Worm (Caenorhabditis elegans) whole organism, L4 larva: Measurements from ENCODE around the gene T05A7.7.

Experiments used
- D1046.2 ChIP-seq: fragments of 200-800 bp; sonication (Bioruptor generic); IDR thresholded peaks from 2 replicates; pipeline ENCODE4 v1.3.6; 2022; ENCODE audit warnings: missing genetic modification characterization, missing compliant biosample characterization
- R02D3.7 ChIP-seq: fragments of 150-350 bp; sonication (generic microtip); optimal IDR thresholded peaks from 3 replicates; lab custom pipeline; 2014; ENCODE audit warnings: missing biosample characterization, missing genetic modification characterization
- T20F7.1 ChIP-seq: fragments of 200-800 bp; sonication (Bioruptor generic); optimal IDR thresholded peaks from 2 replicates; lab custom pipeline; 2018; ENCODE audit warnings: mild to moderate bottlenecking, missing genetic modification characterization, missing compliant biosample characterization
- ZK337.2 ChIP-seq: fragments of 200-800 bp; sonication (Bioruptor generic); IDR thresholded peaks from 2 replicates; pipeline ENCODE4 v1.3.6; 2022; ENCODE audit warnings: missing genetic modification reagents, missing genetic modification characterization, missing compliant biosample characterization
- ZK546.5 ChIP-seq, 2 experiments: sonication (generic microtip); optimal IDR thresholded peaks; 2 replicates each; lab custom pipeline; 2017; ENCODE audit warnings: missing biosample characterization in 2 of 2, missing genetic modification characterization in 2 of 2
- aha-1 ChIP-seq: fragments of 150-350 bp; peaks from one replicate; lab custom pipeline; 2014; ENCODE audit warnings: missing biosample characterization, missing genetic modification characterization
- ceh-82 ChIP-seq: sonication (generic microtip); optimal IDR thresholded peaks from 2 replicates; lab custom pipeline; 2017; ENCODE audit warnings: missing biosample characterization, missing genetic modification characterization
- cey-2 ChIP-seq: sonication (generic microtip); optimal IDR thresholded peaks from 3 replicates; lab custom pipeline; 2017; ENCODE audit warnings: missing genetic modification characterization, mild to moderate bottlenecking, missing compliant biosample characterization, antibody characterized with exemption, borderline replicate concordance; ENCODE audit not compliant: insufficient read depth
- daf-12 ChIP-seq: fragments of 150-350 bp; optimal IDR thresholded peaks from 2 replicates; lab custom pipeline; 2014; ENCODE audit warnings: missing biosample characterization, missing genetic modification reagents, missing genetic modification characterization
- daf-16 ChIP-seq, 3 experiments: sonication (generic microtip); optimal IDR thresholded peaks; 2 replicates each; lab custom pipeline; 2016 to 2017; ENCODE audit warnings: missing genetic modification characterization in 3 of 3, missing genetic modification reagents in 3 of 3, mild to moderate bottlenecking in 2 of 3, missing compliant biosample characterization in 2 of 3, missing biosample characterization in 1 of 3, moderate library complexity in 1 of 3
- daf-19 ChIP-seq: fragments of 200-800 bp; sonication (Bioruptor generic); conservative IDR thresholded peaks from 2 replicates; pipeline ENCODE4 v1.3.6; 2022; ENCODE audit warnings: missing genetic modification characterization, missing compliant biosample characterization
- dmd-6 ChIP-seq: fragments of 200-800 bp; sonication (Bioruptor generic); IDR thresholded peaks from 2 replicates; pipeline ENCODE4 v1.3.6; 2022; ENCODE audit warnings: missing genetic modification reagents, missing genetic modification characterization, missing compliant biosample characterization
- dmd-8 ChIP-seq: fragments of 200-800 bp; sonication (Bioruptor generic); IDR thresholded peaks from 2 replicates; pipeline ENCODE4 v1.3.6; 2022; ENCODE audit warnings: missing genetic modification characterization, missing compliant biosample characterization
- dpl-1 ChIP-seq: fragments of 150-350 bp; optimal IDR thresholded peaks from 2 replicates; lab custom pipeline; 2014; ENCODE audit warnings: missing biosample characterization, missing genetic modification reagents, missing genetic modification characterization
- dve-1 ChIP-seq: sonication (generic microtip); optimal IDR thresholded peaks from 2 replicates; lab custom pipeline; 2017; ENCODE audit warnings: antibody characterized with exemption, mild to moderate bottlenecking, missing genetic modification characterization, missing compliant biosample characterization; ENCODE audit not compliant: insufficient read depth
- gei-8 ChIP-seq: fragments of 200-800 bp; sonication (Bioruptor generic); optimal IDR thresholded peaks from 2 replicates; lab custom pipeline; 2018; ENCODE audit warnings: mild to moderate bottlenecking, missing genetic modification characterization, missing compliant biosample characterization
- hif-1 ChIP-seq, 2 experiments: sonication (generic microtip); optimal IDR thresholded peaks; 2 replicates each; lab custom pipeline; 2016 to 2017; ENCODE audit warnings: missing compliant biosample characterization in 2 of 2, missing genetic modification characterization in 2 of 2, missing genetic modification reagents in 2 of 2, missing genotype in 2 of 2, mild to moderate bottlenecking in 1 of 2
- hlh-11 ChIP-seq: fragments of 200-800 bp; sonication (Bioruptor generic); optimal IDR thresholded peaks from 2 replicates; lab custom pipeline; 2018; ENCODE audit warnings: mild to moderate bottlenecking, missing genetic modification characterization, missing compliant biosample characterization
- hlh-30 ChIP-seq: sonication (generic microtip); optimal IDR thresholded peaks from 2 replicates; lab custom pipeline; 2017; ENCODE audit warnings: antibody characterized with exemption, mild to moderate bottlenecking, missing genetic modification characterization, missing compliant biosample characterization; ENCODE audit not compliant: insufficient read depth
- hmg-1.1 ChIP-seq: fragments of 200-800 bp; sonication (Bioruptor generic); IDR thresholded peaks from 2 replicates; pipeline ENCODE4 v1.3.6; 2022; ENCODE audit warnings: missing genetic modification reagents, missing genetic modification characterization, missing compliant biosample characterization
- jun-1 ChIP-seq: fragments of 150-350 bp; optimal IDR thresholded peaks from 2 replicates; lab custom pipeline; 2014; ENCODE audit warnings: missing biosample characterization, missing genetic modification reagents, missing genetic modification characterization
- lin-1 ChIP-seq: fragments of 200-800 bp; sonication (Bioruptor generic); IDR thresholded peaks from 2 replicates; pipeline ENCODE4 v1.3.6; 2022; ENCODE audit warnings: missing genetic modification reagents, missing genetic modification characterization, missing compliant biosample characterization
- lir-3 ChIP-seq: sonication (generic microtip); optimal IDR thresholded peaks from 2 replicates; lab custom pipeline; 2016; ENCODE audit warnings: mild to moderate bottlenecking, missing genetic modification characterization, missing compliant biosample characterization
- madf-9 ChIP-seq: fragments of 200-800 bp; sonication (Bioruptor generic); conservative IDR thresholded peaks from 2 replicates; pipeline ENCODE4 v1.3.6; 2022; ENCODE audit warnings: missing genetic modification reagents, missing genetic modification characterization, missing compliant biosample characterization
- mdl-1 ChIP-seq, 2 experiments: fragments of 150-350 bp in 1 of 2; sonication (generic microtip) in 1 of 2; optimal IDR thresholded peaks; 2 replicates each; lab custom pipeline; 2014 to 2017; ENCODE audit warnings: missing biosample characterization in 2 of 2, missing genetic modification characterization in 2 of 2
- mdt-29 ChIP-seq: fragments of 200-800 bp; sonication (Bioruptor generic); IDR thresholded peaks from 2 replicates; pipeline ENCODE4 v1.3.6; 2022; ENCODE audit warnings: missing genetic modification reagents, missing genetic modification characterization, missing compliant biosample characterization
- mep-1 ChIP-seq: fragments of 150-350 bp; sonication (generic microtip); optimal IDR thresholded peaks from 3 replicates; lab custom pipeline; 2014; ENCODE audit warnings: missing biosample characterization, missing genetic modification characterization
- mxl-3 ChIP-seq: fragments of 200-800 bp; sonication (Bioruptor generic); optimal IDR thresholded peaks from 2 replicates; lab custom pipeline; 2018; ENCODE audit warnings: mild to moderate bottlenecking, missing genetic modification characterization, missing compliant biosample characterization
- nhr-10 ChIP-seq: fragments of 150-350 bp; optimal IDR thresholded peaks from 2 replicates; lab custom pipeline; 2014; ENCODE audit warnings: missing biosample characterization, missing genetic modification characterization
- nhr-102 ChIP-seq: sonication (generic microtip); optimal IDR thresholded peaks from 2 replicates; lab custom pipeline; 2016; ENCODE audit warnings: mild to moderate bottlenecking, missing genetic modification characterization, moderate library complexity, missing compliant biosample characterization
- nhr-11 ChIP-seq: fragments of 150-350 bp; optimal IDR thresholded peaks from 2 replicates; lab custom pipeline; 2014; ENCODE audit warnings: missing biosample characterization, missing genetic modification characterization
- nhr-28 ChIP-seq: fragments of 150-350 bp; optimal IDR thresholded peaks from 2 replicates; lab custom pipeline; 2014; ENCODE audit warnings: missing biosample characterization, missing genetic modification characterization
- nhr-6 ChIP-seq: fragments of 150-350 bp; optimal IDR thresholded peaks from 2 replicates; lab custom pipeline; 2014; ENCODE audit warnings: missing biosample characterization, missing genetic modification characterization
- nhr-76 ChIP-seq: fragments of 150-350 bp; optimal IDR thresholded peaks from 2 replicates; lab custom pipeline; 2014; ENCODE audit warnings: missing biosample characterization, missing genetic modification characterization
- nhr-77 ChIP-seq: fragments of 150-350 bp; optimal IDR thresholded peaks from 2 replicates; lab custom pipeline; 2014; ENCODE audit warnings: missing biosample characterization, missing genetic modification characterization
- php-3 ChIP-seq: fragments of 200-800 bp; sonication (Bioruptor generic); IDR thresholded peaks from 2 replicates; pipeline ENCODE4 v1.3.6; 2022; ENCODE audit warnings: missing genetic modification reagents, missing genetic modification characterization, missing compliant biosample characterization
- pqm-1 ChIP-seq: sonication (generic microtip); optimal IDR thresholded peaks from 2 replicates; lab custom pipeline; 2017; ENCODE audit warnings: missing biosample characterization, missing genetic modification characterization
- spr-1 ChIP-seq: sonication (generic microtip); optimal IDR thresholded peaks from 2 replicates; lab custom pipeline; 2016; ENCODE audit warnings: mild to moderate bottlenecking, missing genetic modification characterization, missing compliant biosample characterization
- spr-3 ChIP-seq: fragments of 200-800 bp; sonication (Bioruptor generic); optimal IDR thresholded peaks from 2 replicates; lab custom pipeline; 2018; ENCODE audit warnings: mild to moderate bottlenecking, missing genetic modification characterization, missing compliant biosample characterization
- tag-97 ChIP-seq: fragments of 200-800 bp; sonication (Bioruptor generic); IDR thresholded peaks from 2 replicates; pipeline ENCODE4 v1.3.6; 2022; ENCODE audit warnings: missing genetic modification characterization, missing compliant biosample characterization
- tra-1 ChIP-seq: fragments of 200-800 bp; sonication (Bioruptor generic); IDR thresholded peaks from 2 replicates; pipeline ENCODE4 v1.3.6; 2022; ENCODE audit warnings: missing genetic modification reagents, missing genetic modification characterization, missing compliant biosample characterization

Gene T05A7.7

ce11 chrII:4681391-4681790 is at the start of gene T05A7.7:
Gene T05A7.7, minus strand, starts transcription at chrII:4681491.
- TF ChIP-seq mdl-1 (tag; optimal IDR thresholded peaks at IDR 0.05; lab: Kevin White, UChicago) (no peak), dmd-8 (GFP tag; lab: Robert Waterston, UW) (no peak), nhr-77 (tag; lab: Kevin White, UChicago) (no peak), tag-97 (GFP tag; lab: Robert Waterston, UW) (no peak), lin-1 (GFP tag; lab: Robert Waterston, UW) (no peak), ZK337.2 (GFP tag; lab: Robert Waterston, UW) (no peak), ceh-82 (tag; lab: Kevin White, UChicago) (no peak), hlh-30 (tag; lab: Kevin White, UChicago) (no peak), R02D3.7 (tag; lab: Kevin White, UChicago) (no peak), gei-8 (GFP tag; lab: Kevin White, UChicago) (no peak), nhr-10 (no peak), nhr-76 (tag; lab: Kevin White, UChicago) (no peak), D1046.2 (no peak), lir-3 (no peak), jun-1 (tag; lab: Kevin White, UChicago) (no peak)

ce11 chrII:4729733-4730132 is 48.4 kb upstream of the T05A7.7 start, which contains the start of gene F41C3.7:
Gene F41C3.7, plus strand, starts transcription at chrII:4730033.
- TF ChIP-seq daf-12 (no peak), dmd-8 (GFP tag; lab: Robert Waterston, UW) (no peak), pqm-1 (tag; lab: Kevin White, UChicago) (no peak), ZK546.5 (tag; optimal IDR thresholded peaks at IDR 0.05; lab: Kevin White, UChicago) (no peak)

ce11 chrII:4728687-4729086 is 47.4 kb upstream of the T05A7.7 start:
- TF ChIP-seq tra-1 (peak; percentile 86), dmd-6 (peak; percentile 89), nhr-77 (tag; lab: Kevin White, UChicago) (peak; percentile 92), nhr-28 (tag; lab: Kevin White, UChicago) (peak; percentile 95), hif-1 (tag; optimal IDR thresholded peaks at IDR 0.05; lab: Kevin White, UChicago) (peak; percentile 58 to 96), nhr-11 (tag; lab: Kevin White, UChicago) (peak; percentile 62), mdl-1 (tag; optimal IDR thresholded peaks at IDR 0.05; lab: Kevin White, UChicago) (peak in 1 of 2 experiments; percentile 47), hlh-30 (tag; lab: Kevin White, UChicago) (peak; percentile 31), dpl-1 (GFP tag; lab: Kevin White, UChicago) (peak; percentile 0), dve-1 (peak; percentile 92), php-3 (GFP tag; lab: Robert Waterston, UW) (peak; percentile 50; the same call in 1 of the 2 replicates), nhr-102 (tag; lab: Kevin White, UChicago) (peak; percentile 14), spr-3 (GFP tag; lab: Kevin White, UChicago) (no peak), daf-19 (GFP tag; lab: Robert Waterston, UW) (no peak), mdt-29 (GFP tag; lab: Robert Waterston, UW) (no peak), hlh-11 (peak; percentile 91), madf-9 (GFP tag; lab: Robert Waterston, UW) (no peak), T20F7.1 (peak; percentile 33), nhr-6 (peak; percentile 49), spr-1 (peak; percentile 34), aha-1 (no peak), cey-2 (peak; percentile 7), mep-1 (tag; lab: Kevin White, UChicago) (peak; percentile 18), lin-1 (GFP tag; lab: Robert Waterston, UW) (peak; percentile 73), hmg-1.1 (GFP tag; lab: Robert Waterston, UW) (no peak), daf-16 (GFP tag; optimal IDR thresholded peaks at IDR 0.05; lab: Kevin White, UChicago) (peak; percentile 66 to 95), daf-16 (tag; optimal IDR thresholded peaks at IDR 0.05; lab: Kevin White, UChicago) (peak; percentile 99), mxl-3 (GFP tag; lab: Kevin White, UChicago) (peak; percentile 44), pqm-1 (tag; lab: Kevin White, UChicago) (peak; percentile 99)
- TF ChIP-seq, all 104 proteins: peak for 22
